Worm (Caenorhabditis elegans) whole organism, late embryonic: ENCODE data around the gene Y11D7A.19.
"Not testable (repeated sequence)": the region's sequence is repeated elsewhere in the genome, so short reads cannot be mapped to it uniquely, and the experiment has no call there.

Experiments
- F13H6.1 ChIP-seq: sonication (generic microtip); optimal IDR thresholded peaks from 2 replicates; lab custom pipeline; 2016; ENCODE audit warnings: missing genetic modification characterization, missing compliant biosample characterization
- K02D7.2 ChIP-seq: sonication (generic microtip); optimal IDR thresholded peaks from 2 replicates; lab custom pipeline; 2017; ENCODE audit warnings: mild to moderate bottlenecking, missing genetic modification characterization, missing compliant biosample characterization
- K09A11.1 ChIP-seq: sonication (generic microtip); optimal IDR thresholded peaks from 2 replicates; lab custom pipeline; 2017; ENCODE audit warnings: antibody characterized with exemption, mild to moderate bottlenecking, missing genetic modification characterization, missing compliant biosample characterization; ENCODE audit not compliant: insufficient read depth
- ama-1 ChIP-seq: fragments of 150-350 bp; optimal IDR thresholded peaks from 2 replicates; lab custom pipeline; 2014
- ceh-18 ChIP-seq: sonication (generic microtip); optimal IDR thresholded peaks from 2 replicates; lab custom pipeline; 2016; ENCODE audit warnings: missing genetic modification characterization, missing compliant biosample characterization
- ceh-19 ChIP-seq: fragments of 200-800 bp; sonication (Bioruptor generic); optimal IDR thresholded peaks from 2 replicates; lab custom pipeline; 2018; ENCODE audit warnings: mild to moderate bottlenecking, missing genetic modification characterization, missing compliant biosample characterization
- ceh-2 ChIP-seq: sonication (generic microtip); optimal IDR thresholded peaks from 2 replicates; lab custom pipeline; 2016; ENCODE audit warnings: missing genotype, missing genetic modification characterization, missing compliant biosample characterization
- ceh-22 ChIP-seq: sonication (generic microtip); optimal IDR thresholded peaks from 2 replicates; lab custom pipeline; 2017; ENCODE audit warnings: missing biosample characterization, missing genetic modification characterization
- ceh-24 ChIP-seq: sonication (generic microtip); optimal IDR thresholded peaks from 2 replicates; lab custom pipeline; 2016; ENCODE audit warnings: mild to moderate bottlenecking, missing genetic modification characterization, missing compliant biosample characterization
- ceh-31 ChIP-seq: sonication (generic microtip); optimal IDR thresholded peaks from 2 replicates; lab custom pipeline; 2016; ENCODE audit warnings: missing genetic modification characterization, missing compliant biosample characterization
- ceh-45 ChIP-seq: fragments of 200-800 bp; sonication (Bioruptor generic); IDR thresholded peaks from 2 replicates; pipeline ENCODE4 v1.3.6; 2022; ENCODE audit warnings: missing genetic modification reagents, missing genetic modification characterization, missing compliant biosample characterization
- ceh-9 ChIP-seq: sonication (generic microtip); optimal IDR thresholded peaks from 2 replicates; lab custom pipeline; 2016; ENCODE audit warnings: mild to moderate bottlenecking, missing genetic modification characterization, inconsistent platforms, missing compliant biosample characterization
- dve-1 ChIP-seq: sonication (generic microtip); optimal IDR thresholded peaks from 2 replicates; lab custom pipeline; 2017; ENCODE audit warnings: antibody characterized with exemption, mild to moderate bottlenecking, missing genetic modification characterization, missing compliant biosample characterization
- ets-4 ChIP-seq: sonication (generic microtip); optimal IDR thresholded peaks from 2 replicates; lab custom pipeline; 2016; ENCODE audit warnings: missing genetic modification characterization, missing compliant biosample characterization
- fkh-10 ChIP-seq: fragments of 150-350 bp; optimal IDR thresholded peaks from 2 replicates; lab custom pipeline; 2014; ENCODE audit warnings: missing biosample characterization, missing genetic modification reagents, missing genetic modification characterization
- fkh-6 ChIP-seq: sonication (generic microtip); optimal IDR thresholded peaks from 2 replicates; lab custom pipeline; 2016; ENCODE audit warnings: missing genetic modification characterization, missing compliant biosample characterization
- gmeb-2 ChIP-seq: sonication (generic microtip); optimal IDR thresholded peaks from 2 replicates; lab custom pipeline; 2016; ENCODE audit warnings: missing genetic modification characterization, inconsistent platforms, missing compliant biosample characterization
- nhr-11 ChIP-seq: fragments of 150-350 bp; optimal IDR thresholded peaks from 2 replicates; lab custom pipeline; 2014; ENCODE audit warnings: missing biosample characterization, missing genetic modification characterization
- npax-4 ChIP-seq: sonication (generic microtip); optimal IDR thresholded peaks from 2 replicates; lab custom pipeline; 2016; ENCODE audit warnings: missing genetic modification characterization, missing compliant biosample characterization
- odd-2 ChIP-seq: sonication (generic microtip); optimal IDR thresholded peaks from 2 replicates; lab custom pipeline; 2017; ENCODE audit warnings: antibody characterized with exemption, mild to moderate bottlenecking, missing genetic modification characterization, missing compliant biosample characterization
- pat-9 ChIP-seq: fragments of 200-800 bp; sonication (Bioruptor generic); optimal IDR thresholded peaks from 2 replicates; lab custom pipeline; 2018; ENCODE audit warnings: mild to moderate bottlenecking, missing genetic modification characterization, moderate library complexity, missing compliant biosample characterization
- pha-2 ChIP-seq: sonication (generic microtip); optimal IDR thresholded peaks from 2 replicates; lab custom pipeline; 2017; ENCODE audit warnings: mild to moderate bottlenecking, missing genetic modification characterization, missing compliant biosample characterization
- pros-1 ChIP-seq: fragments of 150-350 bp; optimal IDR thresholded peaks from 2 replicates; lab custom pipeline; 2014; ENCODE audit warnings: missing biosample characterization, missing genetic modification reagents, missing genetic modification characterization
- ref-2 ChIP-seq: sonication (generic microtip); optimal IDR thresholded peaks from 2 replicates; lab custom pipeline; 2016; ENCODE audit warnings: missing genetic modification characterization, missing compliant biosample characterization
- rnt-1 ChIP-seq: sonication (generic microtip); optimal IDR thresholded peaks from 2 replicates; lab custom pipeline; 2016; ENCODE audit warnings: missing genetic modification characterization, missing compliant biosample characterization
- sdc-2 ChIP-seq: sonication (generic microtip); optimal IDR thresholded peaks from 2 replicates; lab custom pipeline; 2016; ENCODE audit warnings: missing genotype, missing genetic modification characterization, missing compliant biosample characterization
- tbx-7 ChIP-seq: sonication (generic microtip); optimal IDR thresholded peaks from 2 replicates; lab custom pipeline; 2016; ENCODE audit warnings: missing genotype, missing genetic modification characterization, missing compliant biosample characterization
- unc-3 ChIP-seq, 2 experiments: fragments of 200-800 bp in 1 of 2; sonication (Bioruptor generic) in 1 of 2; sonication (generic microtip) in 1 of 2; conservative IDR thresholded peaks in 1 of 2; optimal IDR thresholded peaks in 1 of 2; 2 replicates each; pipeline versions ENCODE4 v1.3.6 to Lab custom; 2016 to 2022; ENCODE audit warnings: missing compliant biosample characterization in 2 of 2, missing genetic modification characterization in 2 of 2, missing genetic modification reagents in 1 of 2
- unc-86 ChIP-seq: sonication (generic microtip); optimal IDR thresholded peaks from 2 replicates; lab custom pipeline; 2016; ENCODE audit warnings: missing genetic modification characterization, missing compliant biosample characterization
- zip-5 ChIP-seq: sonication (generic microtip); optimal IDR thresholded peaks from 2 replicates; lab custom pipeline; 2016; ENCODE audit warnings: missing genetic modification characterization, missing compliant biosample characterization

The Y11D7A.19 gene

ce11 chrIV:9259687-9260086 is 6.7 kb downstream of the Y11D7A.19 start, which contains the start of gene Y11D7A.10:
TSS of gene Y11D7A.10 (minus strand) at chrIV:9259768.
- TF ChIP-seq ceh-45 (GFP tag; lab: Robert Waterston, UW) (no peak), rnt-1 (tag; lab: Kevin White, UChicago) (no peak)

- TF ChIP-seq ceh-9 (tag; lab: Kevin White, UChicago): no peak
- peak; percentile 25 for TF ChIP-seq ama-1
Measured at ce11 chrIV:9258547-9258946, 7.8 kb downstream of the Y11D7A.19 start.

- TF ChIP-seq zip-5 (tag; lab: Kevin White, UChicago) (no peak), nhr-11 (tag; lab: Kevin White, UChicago) (no peak), pha-2 (tag; lab: Kevin White, UChicago) (no peak), ref-2 (tag; lab: Kevin White, UChicago) (no peak)
Measured at ce11 chrIV:9256865-9257264, 9.5 kb downstream of the Y11D7A.19 start.

ce11 chrIV:9256017-9256416 is 10.3 kb downstream of the Y11D7A.19 start, which contains the start of gene Y11D7A.9:
TSS of gene Y11D7A.9 (minus strand) at chrIV:9256117.
- no peak for TF ChIP-seq unc-3 (GFP tag; conservative IDR thresholded peaks at IDR 0.05; lab: Robert Waterston, UW)
- TF ChIP-seq unc-3 (tag; optimal IDR thresholded peaks at IDR 0.05; lab: Kevin White, UChicago): no peak
- TF ChIP-seq K09A11.1 (tag; lab: Kevin White, UChicago): no peak
- no peak for TF ChIP-seq ceh-24 (tag; lab: Kevin White, UChicago)
- no peak for TF ChIP-seq npax-4
- no peak for TF ChIP-seq ceh-31 (tag; lab: Kevin White, UChicago)
- TF ChIP-seq pros-1 (tag; lab: Kevin White, UChicago): no peak
- TF ChIP-seq odd-2: no peak
- TF ChIP-seq unc-86: no peak
- no peak for TF ChIP-seq ceh-19
- TF ChIP-seq pha-2 (tag; lab: Kevin White, UChicago): no peak

- TF ChIP-seq ceh-2 (tag; lab: Kevin White, UChicago) (no peak), sdc-2 (tag; lab: Kevin White, UChicago) (no peak), gmeb-2 (tag; lab: Kevin White, UChicago) (no peak), ceh-22 (no peak), rnt-1 (tag; lab: Kevin White, UChicago) (no peak), fkh-10 (GFP tag; lab: Kevin White, UChicago) (no peak), pat-9 (tag; lab: Kevin White, UChicago) (no peak), ceh-18 (tag; lab: Kevin White, UChicago) (no peak), ceh-45 (GFP tag; lab: Robert Waterston, UW) (no peak), F13H6.1 (no peak), dve-1 (tag; lab: Kevin White, UChicago) (no peak), K02D7.2 (tag; lab: Kevin White, UChicago) (no peak), fkh-6 (tag; lab: Kevin White, UChicago) (no peak), ceh-9 (tag; lab: Kevin White, UChicago) (no peak)
Measured at ce11 chrIV:9251079-9251478, 15.3 kb downstream of the Y11D7A.19 start, which contains the start of gene Y11D7A.8. TSS of gene Y11D7A.8 (plus strand) at chrIV:9251379.

- TF ChIP-seq tbx-7, ets-4, pha-2 (tag; lab: Kevin White, UChicago): not testable (repeated sequence)
- TF ChIP-seq, all 69 proteins: peak for 0; not testable (repeated sequence) for 69
Measured at ce11 chrIV:9249219-9249618, 17.1 kb downstream of the Y11D7A.19 start, which contains the start of gene Y11D7A.7. TSS of gene Y11D7A.7 (plus strand) at chrIV:9249519.
